Fruit fly (Drosophila melanogaster) whole organism, embryonic: Measurements from ENCODE around the gene ATP8B.
A peak's percentile ranks its signal among the peaks of the same experiment; 100 is the strongest.

ENCODE experiments used
- Abd-B ChIP-seq: fragments of 200-800 bp; sonication (Bioruptor generic); optimal IDR thresholded peaks from 2 replicates; lab custom pipeline; 2018; ENCODE audit warnings: missing biosample characterization, mild to moderate bottlenecking, missing genetic modification characterization, moderate library complexity
- Bteb2 ChIP-seq: fragments of 200-800 bp; sonication (Bioruptor generic); optimal IDR thresholded peaks from 2 replicates; lab custom pipeline; 2016; ENCODE audit warnings: missing biosample characterization, missing genetic modification characterization
- C15 ChIP-seq: fragments of 200-800 bp; sonication (Bioruptor generic); IDR thresholded peaks from 3 replicates; pipeline ENCODE4 v1.3.6; 2022; ENCODE audit warnings: missing biosample characterization, missing genetic modification characterization
- CG11398 ChIP-seq: fragments of 200-800 bp; sonication (Bioruptor generic); optimal IDR thresholded peaks from 2 replicates; lab custom pipeline; 2016; ENCODE audit warnings: missing biosample characterization, missing genetic modification characterization
- CG11504 ChIP-seq: fragments of 200-800 bp; sonication (Bioruptor generic); optimal IDR thresholded peaks from 3 replicates; lab custom pipeline; 2019; ENCODE audit warnings: missing biosample characterization, mild to moderate bottlenecking, missing genetic modification characterization, moderate library complexity
- CG11560 ChIP-seq: fragments of 200-800 bp; sonication (Bioruptor generic); IDR thresholded peaks from 3 replicates; pipeline ENCODE4 v1.3.6; 2022; ENCODE audit warnings: missing biosample characterization, missing genetic modification characterization
- CG12071 ChIP-seq: fragments of 200-800 bp; sonication (Bioruptor generic); optimal IDR thresholded peaks from 3 replicates; lab custom pipeline; 2018; ENCODE audit warnings: missing biosample characterization, mild to moderate bottlenecking, missing genetic modification characterization
- CG12155 ChIP-seq: fragments of 200-800 bp; sonication (Bioruptor generic); optimal IDR thresholded peaks from 3 replicates; lab custom pipeline; 2016; ENCODE audit warnings: missing biosample characterization, missing genetic modification characterization
- CG1233 ChIP-seq: fragments of 200-800 bp; sonication (Bioruptor generic); optimal IDR thresholded peaks from 4 replicates; lab custom pipeline; 2018; ENCODE audit warnings: missing biosample characterization, mild to moderate bottlenecking, missing genetic modification characterization
- CG13123 ChIP-seq: fragments of 200-800 bp; sonication (Bioruptor generic); optimal IDR thresholded peaks from 2 replicates; lab custom pipeline; 2016; ENCODE audit warnings: missing biosample characterization, missing genetic modification characterization
- CG1647 ChIP-seq: fragments of 200-800 bp; sonication (Bioruptor generic); optimal IDR thresholded peaks from 3 replicates; lab custom pipeline; 2016; ENCODE audit warnings: missing biosample characterization, missing genetic modification characterization
- CG17385 ChIP-seq: fragments of 200-800 bp; sonication (Bioruptor generic); optimal IDR thresholded peaks from 3 replicates; lab custom pipeline; 2018; ENCODE audit warnings: missing biosample characterization, mild to moderate bottlenecking, missing genetic modification characterization
- CG4360 ChIP-seq: fragments of 200-800 bp; sonication (Bioruptor generic); IDR thresholded peaks from 2 replicates; pipeline ENCODE4 v1.3.6; 2022; ENCODE audit warnings: missing biosample characterization, missing genetic modification characterization
- CG4730 ChIP-seq: fragments of 200-800 bp; sonication (Bioruptor generic); IDR thresholded peaks from 2 replicates; pipeline ENCODE4 v1.3.6; 2022; ENCODE audit warnings: missing biosample characterization, missing genetic modification characterization
- CG7357 ChIP-seq: fragments of 200-800 bp; sonication (Bioruptor generic); IDR thresholded peaks from 3 replicates; pipeline ENCODE4 v1.3.6; 2022; ENCODE audit warnings: missing biosample characterization, missing genetic modification characterization
- CG7556 ChIP-seq: fragments of 200-800 bp; sonication (Bioruptor generic); optimal IDR thresholded peaks from 2 replicates; lab custom pipeline; 2017; ENCODE audit warnings: missing biosample characterization, mild to moderate bottlenecking, missing genetic modification characterization
- CG9437 ChIP-seq: fragments of 200-800 bp; sonication (Bioruptor generic); optimal IDR thresholded peaks from 2 replicates; lab custom pipeline; 2018; ENCODE audit warnings: missing biosample characterization, mild to moderate bottlenecking, missing genetic modification characterization
- CoRest ChIP-seq: fragments of 200-800 bp; sonication (Bioruptor generic); optimal IDR thresholded peaks from 3 replicates; lab custom pipeline; 2018; ENCODE audit warnings: missing biosample characterization, mild to moderate bottlenecking, missing genetic modification characterization, moderate library complexity
- Dp ChIP-seq: fragments of 200-800 bp; sonication (Bioruptor generic); optimal IDR thresholded peaks from 2 replicates; lab custom pipeline; 2018; ENCODE audit warnings: missing biosample characterization, mild to moderate bottlenecking, missing genetic modification characterization, moderate library complexity
- Elba2 ChIP-seq: fragments of 200-800 bp; sonication (Bioruptor generic); optimal IDR thresholded peaks from 3 replicates; lab custom pipeline; 2016; ENCODE audit warnings: missing biosample characterization, missing genetic modification characterization
- Gsc ChIP-seq: fragments of 200-800 bp; sonication (Bioruptor generic); IDR thresholded peaks from 2 replicates; pipeline ENCODE4 v1.3.6; 2022; ENCODE audit warnings: missing biosample characterization, missing genetic modification characterization
- Hmr ChIP-seq: fragments of 200-800 bp; sonication (Bioruptor generic); optimal IDR thresholded peaks from 3 replicates; lab custom pipeline; 2017; ENCODE audit warnings: mild to moderate bottlenecking, missing biosample characterization, missing genetic modification reagents, missing genetic modification characterization
- Med ChIP-seq: fragments of 200-800 bp; sonication (Bioruptor generic); peaks from one replicate; lab custom pipeline; 2016; ENCODE audit warnings: missing biosample characterization, missing genetic modification characterization, mild to moderate bottlenecking, inconsistent platforms, moderate library complexity
- Myb ChIP-seq: fragments of 200-800 bp; sonication (Bioruptor generic); optimal IDR thresholded peaks from 2 replicates; lab custom pipeline; 2016; ENCODE audit warnings: missing biosample characterization, missing genetic modification characterization
- NC2β ChIP-seq: fragments of 200-800 bp; sonication (Bioruptor generic); optimal IDR thresholded peaks from 2 replicates; lab custom pipeline; 2016; ENCODE audit warnings: missing biosample characterization, missing genetic modification characterization
- NFAT ChIP-seq: fragments of 200-800 bp; sonication (Bioruptor generic); IDR thresholded peaks from 2 replicates; pipeline ENCODE4 v1.3.6; 2022; ENCODE audit warnings: missing biosample characterization, missing genetic modification characterization
- Spps ChIP-seq: fragments of 200-800 bp; sonication (Bioruptor generic); optimal IDR thresholded peaks from 2 replicates; lab custom pipeline; 2018; ENCODE audit warnings: missing biosample characterization, mild to moderate bottlenecking, missing genetic modification characterization
- TFAM ChIP-seq: fragments of 200-800 bp; sonication (Bioruptor generic); optimal IDR thresholded peaks from 2 replicates; lab custom pipeline; 2017; ENCODE audit warnings: missing biosample characterization, missing genetic modification characterization, inconsistent platforms
- ap ChIP-seq: fragments of 200-800 bp; sonication (Bioruptor generic); IDR thresholded peaks from 2 replicates; pipeline ENCODE4 v1.3.6; 2022; ENCODE audit warnings: missing biosample characterization, missing genetic modification characterization
- ash1 ChIP-seq: fragments of 200-800 bp; sonication (Bioruptor generic); optimal IDR thresholded peaks from 2 replicates; lab custom pipeline; 2018; ENCODE audit warnings: missing biosample characterization, mild to moderate bottlenecking, missing genetic modification characterization
- bbx ChIP-seq: fragments of 200-800 bp; sonication (Bioruptor generic); IDR thresholded peaks from 2 replicates; pipeline ENCODE4 v1.3.6; 2022; ENCODE audit warnings: missing biosample characterization, missing genetic modification characterization; ENCODE audit not compliant: partially characterized antibody
- caup ChIP-seq: fragments of 200-800 bp; sonication (Bioruptor generic); optimal IDR thresholded peaks from 3 replicates; lab custom pipeline; 2017; ENCODE audit warnings: missing biosample characterization, mild to moderate bottlenecking, missing genetic modification characterization, moderate library complexity; ENCODE audit not compliant: severe bottlenecking
- chinmo ChIP-seq: fragments of 200-800 bp; sonication (Bioruptor generic); IDR thresholded peaks from 4 replicates; pipeline ENCODE4 v1.3.6; 2022; ENCODE audit warnings: missing biosample characterization, missing genetic modification characterization; ENCODE audit not compliant: partially characterized antibody
- corto ChIP-seq: fragments of 200-800 bp; sonication (Bioruptor generic); optimal IDR thresholded peaks from 2 replicates; lab custom pipeline; 2016; ENCODE audit warnings: missing biosample characterization, mild to moderate bottlenecking, missing genetic modification characterization, moderate library complexity
- dimm ChIP-seq: fragments of 200-800 bp; sonication (Bioruptor generic); IDR thresholded peaks from 2 replicates; pipeline ENCODE4 v1.3.6; 2022; ENCODE audit warnings: missing biosample characterization, missing genetic modification characterization
- disco-r ChIP-seq: fragments of 200-800 bp; sonication (Bioruptor generic); optimal IDR thresholded peaks from 2 replicates; lab custom pipeline; 2016; ENCODE audit warnings: missing biosample characterization, missing genetic modification characterization
- dysf ChIP-seq: fragments of 200-800 bp; sonication (Bioruptor generic); IDR thresholded peaks from 3 replicates; pipeline ENCODE4 v1.3.6; 2022; ENCODE audit warnings: missing biosample characterization, missing genetic modification characterization
- en ChIP-seq: fragments of 200-800 bp; sonication (Bioruptor generic); optimal IDR thresholded peaks from 2 replicates; lab custom pipeline; 2016; ENCODE audit warnings: missing biosample characterization, missing genetic modification characterization
- ewg ChIP-seq: fragments of 200-800 bp; sonication (Bioruptor generic); optimal IDR thresholded peaks from 3 replicates; lab custom pipeline; 2017; ENCODE audit warnings: mild to moderate bottlenecking, missing biosample characterization, missing genetic modification reagents, missing genetic modification characterization
- gce ChIP-seq: fragments of 200-800 bp; sonication (Bioruptor generic); IDR thresholded peaks from 3 replicates; pipeline ENCODE4 v1.3.6; 2022; ENCODE audit warnings: missing biosample characterization, missing genetic modification characterization
- gcm ChIP-seq: fragments of 200-800 bp; sonication (Bioruptor generic); optimal IDR thresholded peaks from 2 replicates; lab custom pipeline; 2019; ENCODE audit warnings: missing biosample characterization, mild to moderate bottlenecking, missing genetic modification characterization, moderate library complexity
- grn ChIP-seq: fragments of 200-800 bp; sonication (Bioruptor generic); optimal IDR thresholded peaks from 3 replicates; lab custom pipeline; 2017; ENCODE audit warnings: missing biosample characterization, missing genetic modification characterization
- hth ChIP-seq: fragments of >200 bp; optimal IDR thresholded peaks from 2 replicates; lab custom pipeline; 2017; ENCODE audit warnings: inconsistent platforms
- kah ChIP-seq: fragments of 200-800 bp; sonication (Bioruptor generic); optimal IDR thresholded peaks from 2 replicates; lab custom pipeline; 2018; ENCODE audit warnings: missing biosample characterization, mild to moderate bottlenecking, missing genetic modification characterization
- nerfin-2 ChIP-seq: fragments of 200-800 bp; sonication (Bioruptor generic); IDR thresholded peaks from 2 replicates; pipeline ENCODE4 v1.3.6; 2022; ENCODE audit warnings: missing biosample characterization, missing genetic modification characterization; ENCODE audit not compliant: partially characterized antibody
- org-1 ChIP-seq: fragments of 200-800 bp; sonication (Bioruptor generic); optimal IDR thresholded peaks from 2 replicates; lab custom pipeline; 2017; ENCODE audit warnings: missing biosample characterization, missing genetic modification characterization
- pnt ChIP-seq: fragments of 200-800 bp; sonication (Bioruptor generic); optimal IDR thresholded peaks from 3 replicates; lab custom pipeline; 2016; ENCODE audit warnings: missing biosample characterization, missing genetic modification characterization
- pum ChIP-seq: fragments of 200-800 bp; sonication (Bioruptor generic); optimal IDR thresholded peaks from 2 replicates; lab custom pipeline; 2016; ENCODE audit warnings: missing biosample characterization, missing genetic modification characterization
- sc ChIP-seq, 3 experiments: fragments of >200 bp in 2 of 3; fragments of 200-800 bp in 1 of 3; sonication (Bioruptor generic) in 1 of 3; optimal IDR thresholded peaks; 2 replicates in 2 of 3; 3 replicates in 1 of 3; lab custom pipeline; 2017; ENCODE audit warnings: mild to moderate bottlenecking in 1 of 3, missing biosample characterization in 1 of 3, missing genetic modification characterization in 1 of 3, missing genetic modification reagents in 1 of 3
- slp2 ChIP-seq: fragments of 200-800 bp; sonication (Bioruptor generic); optimal IDR thresholded peaks from 2 replicates; lab custom pipeline; 2016; ENCODE audit warnings: missing biosample characterization, missing genetic modification characterization

The ATP8B gene

DNA sequence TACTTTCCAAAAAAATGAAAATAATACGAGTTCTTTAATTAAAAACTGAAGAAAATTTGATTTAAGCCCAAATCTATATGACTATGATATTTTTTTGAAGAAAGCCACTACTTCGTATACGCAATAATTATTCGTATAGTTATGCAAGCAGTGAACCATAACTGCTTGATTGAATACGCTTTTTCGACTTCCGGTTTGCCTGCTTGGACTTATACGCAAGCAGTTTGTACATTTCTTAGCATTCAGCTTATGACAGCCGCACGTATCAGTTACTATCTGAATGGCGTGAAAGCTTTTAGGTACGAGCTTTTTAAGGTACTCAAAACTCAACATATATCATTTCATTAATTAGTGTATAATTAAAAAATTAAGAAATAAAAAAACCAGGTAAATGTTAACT lies 30.7 kb upstream of the ATP8B start (continued):
- TF ChIP-seq sc (optimal IDR thresholded peaks at IDR 0.05; lab: Kevin White, UChicago) (no peak), sc (GFP tag; optimal IDR thresholded peaks at IDR 0.05; lab: Kevin White, UChicago) (peak; percentile 77), CG17385 (peak; percentile 68), Dp (GFP tag; lab: Kevin White, UChicago) (no peak), ewg (GFP tag; lab: Kevin White, UChicago) (peak; percentile 86), CG12155 (GFP tag; lab: Kevin White, UChicago) (peak; percentile 79), grn (GFP tag; lab: Kevin White, UChicago) (peak; percentile 84), pum (GFP tag; lab: Kevin White, UChicago) (peak; percentile 90), Myb (GFP tag; lab: Kevin White, UChicago) (peak; percentile 83), caup (GFP tag; lab: Kevin White, UChicago) (peak; percentile 94), CG1647 (peak; percentile 92), Med (GFP tag; lab: Kevin White, UChicago) (peak; percentile 99), CoRest (tag; lab: Kevin White, UChicago) (peak; percentile 89), ap (GFP tag; lab: Robert Waterston, UW) (peak; percentile 89), en (GFP tag; lab: Kevin White, UChicago) (peak; percentile 87), slp2 (GFP tag; lab: Kevin White, UChicago) (peak; percentile 87), CG7357 (GFP tag; lab: Robert Waterston, UW) (peak; percentile 63; the same call in 2 of the 3 replicates), C15 (GFP tag; lab: Robert Waterston, UW) (peak; percentile 94), CG11560 (tag; lab: Robert Waterston, UW) (peak; percentile 91), TFAM (GFP tag; lab: Kevin White, UChicago) (peak; percentile 70), chinmo (GFP tag; lab: Robert Waterston, UW) (0 out of 4 replicates have a peak, but pooled peaks have one; percentile 21), CG11504 (tag; lab: Kevin White, UChicago) (peak; percentile 81), Elba2 (GFP tag; lab: Kevin White, UChicago) (peak; percentile 35), Hmr (GFP tag; lab: Kevin White, UChicago) (peak; percentile 93), CG12071 (GFP tag; lab: Kevin White, UChicago) (peak; percentile 75), CG4360 (GFP tag; lab: Robert Waterston, UW) (0 out of 2 replicates have a peak, but pooled peaks have one; percentile 13), corto (no peak), CG4730 (peak; percentile 90), CG7556 (peak; percentile 64), disco-r (GFP tag; lab: Kevin White, UChicago) (peak; percentile 91), dimm (GFP tag; lab: Robert Waterston, UW) (peak; percentile 90), CG11398 (peak; percentile 87), gce (GFP tag; lab: Robert Waterston, UW) (peak; percentile 91), Gsc (GFP tag; lab: Robert Waterston, UW) (peak; percentile 82), nerfin-2 (GFP tag; lab: Robert Waterston, UW) (no peak), CG1233 (peak; percentile 90), NFAT (peak; percentile 96), gcm (GFP tag; lab: Kevin White, UChicago) (no peak), Bteb2 (GFP tag; lab: Kevin White, UChicago) (peak; percentile 85), org-1 (GFP tag; lab: Kevin White, UChicago) (peak; percentile 82), ash1 (GFP tag; lab: Kevin White, UChicago) (peak; percentile 69), dysf (GFP tag; lab: Robert Waterston, UW) (peak; percentile 93), CG9437 (GFP tag; lab: Kevin White, UChicago) (peak; percentile 70), hth (lab: Kevin White, UChicago) (no peak), CG13123 (GFP tag; lab: Kevin White, UChicago) (peak; percentile 77), Abd-B (GFP tag; lab: Kevin White, UChicago) (peak; percentile 97), Spps (peak; percentile 48), pnt (peak; percentile 89), kah (GFP tag; lab: Kevin White, UChicago) (peak; percentile 39), NC2β (peak; percentile 85), bbx (GFP tag; lab: Robert Waterston, UW) (peak; percentile 50)
